Worm (Caenorhabditis elegans): ENCODE data around the gene raga-1.

raga-1 gene

ce11 chrII:11345570-11346029 is 44.4 kb downstream of the raga-1 start, which contains the start of gene nduf-11 (continued):
- peak; percentile 41 for TF ChIP-seq F49E8.2 (tag; optimal IDR thresholded peaks at IDR 0.05; ENCODE audit: borderline replicate concordance)
- TF ChIP-seq arid-1 (GFP tag; conservative IDR thresholded peaks at IDR 0.05), result no peak
- TF ChIP-seq dpl-1 (GFP tag; optimal IDR thresholded peaks at IDR 0.05), result peak; percentile 97
- peak; percentile 29; the same call in 1 of the 2 replicates for TF ChIP-seq mdt-29 (GFP tag; IDR thresholded peaks at IDR 0.05)
- TF ChIP-seq lin-13 (GFP tag; optimal IDR thresholded peaks at IDR 0.05), result peak; percentile 53
- no peak for TF ChIP-seq egl-27 (tag; optimal IDR thresholded peaks at IDR 0.05)
- 0 out of 2 replicates have a peak, but pooled peaks have one; percentile 3 for TF ChIP-seq egl-43 (GFP tag; IDR thresholded peaks at IDR 0.05)
- no peak for TF ChIP-seq ceh-44 (GFP tag; IDR thresholded peaks at IDR 0.05)
- 0 out of 2 replicates have a peak, but pooled peaks have one; percentile 28 for TF ChIP-seq snpc-1.2 (GFP tag; IDR thresholded peaks at IDR 0.05)
- no peak for TF ChIP-seq fos-1 (tag; optimal IDR thresholded peaks at IDR 0.05)
- TF ChIP-seq dmd-6 (GFP tag; IDR thresholded peaks at IDR 0.05), result peak; percentile 63
- no peak for TF ChIP-seq php-3 (GFP tag; IDR thresholded peaks at IDR 0.05)
- peak; percentile 80 for TF ChIP-seq T26A8.4 (GFP tag; IDR thresholded peaks at IDR 0.05)
- TF ChIP-seq nhr-76 (tag; optimal IDR thresholded peaks at IDR 0.05), result no peak
- TF ChIP-seq dmd-9 (GFP tag; IDR thresholded peaks at IDR 0.05), result no peak
- TF ChIP-seq ceh-62 (tag; optimal IDR thresholded peaks at IDR 0.05), result no peak
- TF ChIP-seq nhr-6 (tag; optimal IDR thresholded peaks at IDR 0.05), result peak; percentile 75
- peak; percentile 86 for TF ChIP-seq mes-2 (tag; optimal IDR thresholded peaks at IDR 0.05; ENCODE audit: poor library complexity, severe bottlenecking)
- TF ChIP-seq mep-1 (tag; optimal IDR thresholded peaks at IDR 0.05), result peak; percentile 89
- TF ChIP-seq spr-3 (GFP tag; optimal IDR thresholded peaks at IDR 0.05), result peak; percentile 27
- peak; percentile 47 for TF ChIP-seq zip-2 (tag; optimal IDR thresholded peaks at IDR 0.05)
- TF ChIP-seq pqm-1 (tag; optimal IDR thresholded peaks at IDR 0.05), result no peak
- no peak for TF ChIP-seq cey-2 (tag; optimal IDR thresholded peaks at IDR 0.05; ENCODE audit: borderline replicate concordance, insufficient read depth)
- TF ChIP-seq aha-1 (tag), result peak; percentile 96
- peak; percentile 53 for TF ChIP-seq nhr-11 (tag; optimal IDR thresholded peaks at IDR 0.05)

- peak; percentile 90 for TF ChIP-seq hlh-30 (tag; optimal IDR thresholded peaks at IDR 0.05; ENCODE audit: insufficient read depth)
- TF ChIP-seq daf-16 (GFP tag; optimal IDR thresholded peaks at IDR 0.05), result no peak
- peak; percentile 48 for TF ChIP-seq daf-16 (tag; optimal IDR thresholded peaks at IDR 0.05)
- peak; percentile 49 for TF ChIP-seq spr-1 (tag; optimal IDR thresholded peaks at IDR 0.05)
- peak; percentile 71 for TF ChIP-seq mep-1 (tag; optimal IDR thresholded peaks at IDR 0.05)
- no peak for TF ChIP-seq ceh-28 (tag; optimal IDR thresholded peaks at IDR 0.05)
- peak; percentile 71 for TF ChIP-seq T20F7.1 (GFP tag; optimal IDR thresholded peaks at IDR 0.05)
- no peak for TF ChIP-seq mdt-29 (GFP tag; IDR thresholded peaks at IDR 0.05)
- no peak for TF ChIP-seq snpc-4 (tag; optimal IDR thresholded peaks at IDR 0.05)
- TF ChIP-seq ces-1 (GFP tag; optimal IDR thresholded peaks at IDR 0.05), result peak; percentile 63
- peak; percentile 76 for TF ChIP-seq lin-38 (GFP tag; IDR thresholded peaks at IDR 0.05)
- peak in 1 of 2 experiments; percentile 56 for TF ChIP-seq mdl-1 (tag; optimal IDR thresholded peaks at IDR 0.05)
- TF ChIP-seq unc-62 (GFP tag; optimal IDR thresholded peaks at IDR 0.05 in 1 of 2), result peak in 1 of 2 experiments; percentile 83
- no peak for TF ChIP-seq unc-62 (tag; optimal IDR thresholded peaks at IDR 0.05)
- no peak for TF ChIP-seq zfp-2 (tag; optimal IDR thresholded peaks at IDR 0.05)
- TF ChIP-seq php-3 (GFP tag; IDR thresholded peaks at IDR 0.05), result no peak
- TF ChIP-seq nhr-48 (tag; optimal IDR thresholded peaks at IDR 0.05), result peak; percentile 16
- TF ChIP-seq ztf-11 (tag; optimal IDR thresholded peaks at IDR 0.05), result no peak
- TF ChIP-seq F26F4.8 (GFP tag; conservative IDR thresholded peaks at IDR 0.05), result no peak
- TF ChIP-seq rbr-2 (tag; optimal IDR thresholded peaks at IDR 0.05), result peak; percentile 62
- TF ChIP-seq F37D6.2 (tag; optimal IDR thresholded peaks at IDR 0.05), result peak; percentile 45
- TF ChIP-seq hlh-11 (tag; optimal IDR thresholded peaks at IDR 0.05), result peak; percentile 70
- TF ChIP-seq nhr-76 (tag; optimal IDR thresholded peaks at IDR 0.05), result no peak
- peak; percentile 52 for TF ChIP-seq nhr-11 (tag; optimal IDR thresholded peaks at IDR 0.05)
- TF ChIP-seq saeg-2 (GFP tag; IDR thresholded peaks at IDR 0.05), result no peak
- peak; percentile 15 for TF ChIP-seq nhr-28 (tag; optimal IDR thresholded peaks at IDR 0.05)
- no peak for TF ChIP-seq tra-1 (GFP tag; IDR thresholded peaks at IDR 0.05)
- peak; percentile 47 for TF ChIP-seq dmd-6 (GFP tag; IDR thresholded peaks at IDR 0.05)
- TF ChIP-seq arid-1 (GFP tag; conservative IDR thresholded peaks at IDR 0.05), result no peak
- no peak for TF ChIP-seq snpc-1.2 (GFP tag; IDR thresholded peaks at IDR 0.05)
- TF ChIP-seq zip-2 (tag; optimal IDR thresholded peaks at IDR 0.05), result no peak
- no peak for TF ChIP-seq jun-1 (tag; optimal IDR thresholded peaks at IDR 0.05)
- peak; percentile 78 for TF ChIP-seq mes-2 (tag; optimal IDR thresholded peaks at IDR 0.05; ENCODE audit: poor library complexity, severe bottlenecking)
Observed at ce11 chrII:11347878-11348556, 46.9 kb downstream of the raga-1 start, which contains the start of the genes B0491.6 and pigm-1. Gene B0491.6 (minus strand): TSS chrII:11348343. Gene pigm-1 (plus strand): TSS chrII:11348445.

Data from whole organism, L4 larva.